Fruit fly (Drosophila melanogaster): ENCODE results near the gene CG6813.

CG6813 gene

dm6 chr3R:11619709-11620409 is 6.6 kb downstream of the CG6813 start, which contains the start of the genes Jupiter and CG14710 (continued):
- TF ChIP-seq CG8388 (GFP tag; optimal IDR thresholded peaks at IDR 0.05), result peak; percentile 11
- TF ChIP-seq HLH54F (GFP tag; optimal IDR thresholded peaks at IDR 0.05), result peak; percentile 83
- peak; percentile 80 for TF ChIP-seq CG15514 (GFP tag; optimal IDR thresholded peaks at IDR 0.05)
- TF ChIP-seq CG34376 (GFP tag; optimal IDR thresholded peaks at IDR 0.05), result peak; percentile 63
- TF ChIP-seq zen2 (GFP tag; IDR thresholded peaks at IDR 0.05; ENCODE audit: partially characterized antibody), result no peak
- no peak for TF ChIP-seq Sox100B (GFP tag; optimal IDR thresholded peaks at IDR 0.05)
- TF ChIP-seq sisA (GFP tag; IDR thresholded peaks at IDR 0.05), result peak; percentile 72
- TF ChIP-seq CG15601 (tag; optimal IDR thresholded peaks at IDR 0.05), result peak; percentile 72
- TF ChIP-seq CG13894 (tag; optimal IDR thresholded peaks at IDR 0.05), result peak; percentile 78
- no peak for TF ChIP-seq luna (GFP tag; optimal IDR thresholded peaks at IDR 0.05)
- TF ChIP-seq odd (GFP tag; optimal IDR thresholded peaks at IDR 0.05), result no peak
- peak; percentile 71 for TF ChIP-seq CG30020 (tag; optimal IDR thresholded peaks at IDR 0.05)
- TF ChIP-seq Pdp1 (GFP tag; optimal IDR thresholded peaks at IDR 0.05), result peak; percentile 78 to 89
- no peak for TF ChIP-seq inv (GFP tag; IDR thresholded peaks at IDR 0.05; ENCODE audit: partially characterized antibody)
- no peak for TF ChIP-seq CG5180 (GFP tag; optimal IDR thresholded peaks at IDR 0.05)
- no peak for TF ChIP-seq toy (GFP tag; IDR thresholded peaks at IDR 0.05)
- TF ChIP-seq D (optimal IDR thresholded peaks at IDR 0.05), result no peak
- no peak for TF ChIP-seq D (GFP tag; optimal IDR thresholded peaks at IDR 0.05)
- TF ChIP-seq Mrtf (GFP tag; IDR thresholded peaks at IDR 0.05), result no peak; the same call in 2 of the 3 replicates
- TF ChIP-seq pita (GFP tag; optimal IDR thresholded peaks at IDR 0.05), result no peak
- peak; percentile 33; the same call in 1 of the 3 replicates for TF ChIP-seq CG16813 (GFP tag; IDR thresholded peaks at IDR 0.05; ENCODE audit: partially characterized antibody)
- no peak for TF ChIP-seq CG14860 (GFP tag; IDR thresholded peaks at IDR 0.05; ENCODE audit: partially characterized antibody)
- TF ChIP-seq pan (optimal IDR thresholded peaks at IDR 0.05), result no peak
- peak in 1 of 2 experiments; percentile 45 for TF ChIP-seq pan (GFP tag; optimal IDR thresholded peaks at IDR 0.05 in 1 of 2, IDR thresholded peaks at IDR 0.05 in 1 of 2)
- peak; percentile 23 for TF ChIP-seq grn (GFP tag; optimal IDR thresholded peaks at IDR 0.05)
- TF ChIP-seq sd (tag; optimal IDR thresholded peaks at IDR 0.05), result peak; percentile 60
- TF ChIP-seq CG10366 (GFP tag; IDR thresholded peaks at IDR 0.05), result peak; percentile 57
- peak; percentile 78 for TF ChIP-seq MESR4 (GFP tag; optimal IDR thresholded peaks at IDR 0.05)
- TF ChIP-seq CG1832 (GFP tag; optimal IDR thresholded peaks at IDR 0.05), result no peak
- TF ChIP-seq Aef1 (GFP tag; IDR thresholded peaks at IDR 0.05), result peak; percentile 77
- TF ChIP-seq Dfd (GFP tag; optimal IDR thresholded peaks at IDR 0.05), result no peak
- TF ChIP-seq zen (tag; optimal IDR thresholded peaks at IDR 0.05), result peak; percentile 79
- peak; percentile 62 for TF ChIP-seq repo (GFP tag; optimal IDR thresholded peaks at IDR 0.05)
- no peak for TF ChIP-seq CG11695 (GFP tag; IDR thresholded peaks at IDR 0.05)
- peak; percentile 23 to 69 for TF ChIP-seq Hr51 (GFP tag; optimal IDR thresholded peaks at IDR 0.05)
- peak; percentile 32 for TF ChIP-seq Deaf1 (tag; optimal IDR thresholded peaks at IDR 0.05)
- TF ChIP-seq Dip2 (GFP tag; IDR thresholded peaks at IDR 0.05), result no peak
- no peak for TF ChIP-seq CG11696 (GFP tag; IDR thresholded peaks at IDR 0.05)
- no peak for TF ChIP-seq crc (GFP tag; optimal IDR thresholded peaks at IDR 0.05)
- no peak for TF ChIP-seq wek (GFP tag; optimal IDR thresholded peaks at IDR 0.05)
- TF ChIP-seq tna (GFP tag; IDR thresholded peaks at IDR 0.05; ENCODE audit: partially characterized antibody), result no peak
- TF ChIP-seq ac (GFP tag; optimal IDR thresholded peaks at IDR 0.05), result no peak
- peak; percentile 52 for TF ChIP-seq CG17802 (tag; optimal IDR thresholded peaks at IDR 0.05)
- TF ChIP-seq lilli (GFP tag; optimal IDR thresholded peaks at IDR 0.05), result peak; percentile 89
- TF ChIP-seq pb (GFP tag; optimal IDR thresholded peaks at IDR 0.05), result no peak
- TF ChIP-seq CG11504 (tag; optimal IDR thresholded peaks at IDR 0.05), result peak; percentile 63
- 0 out of 2 replicates have a peak, but pooled peaks have one; percentile 6 for TF ChIP-seq danr (GFP tag; IDR thresholded peaks at IDR 0.05)
- TF ChIP-seq Ssrp (tag; optimal IDR thresholded peaks at IDR 0.05), result peak; percentile 40
- peak; percentile 23 for TF ChIP-seq D19A (tag; optimal IDR thresholded peaks at IDR 0.05)

Data from whole organism, embryonic.